Worm (Caenorhabditis elegans) whole organism, young adult: Measurements from ENCODE around the gene nlp-31.

ENCODE experiments used
- F33H1.4 ChIP-seq: fragments of 200-800 bp; sonication (Bioruptor generic); IDR thresholded peaks from 2 replicates; pipeline ENCODE4 v1.3.6; 2022; ENCODE audit warnings: missing genetic modification reagents, missing genetic modification characterization, missing compliant biosample characterization
- F49E8.2 ChIP-seq: sonication (generic microtip); optimal IDR thresholded peaks from 3 replicates; lab custom pipeline; 2017; ENCODE audit warnings: missing genetic modification characterization, mild to moderate bottlenecking, missing compliant biosample characterization, antibody characterized with exemption, moderate library complexity; ENCODE audit not compliant: insufficient read depth
- Y56A3A.18 ChIP-seq: fragments of 200-800 bp; sonication (Bioruptor generic); IDR thresholded peaks from 2 replicates; pipeline ENCODE4 v1.3.6; 2022; ENCODE audit warnings: missing genetic modification reagents, missing genetic modification characterization, missing compliant biosample characterization
- ets-4 ChIP-seq: fragments of 200-800 bp; sonication (Bioruptor generic); optimal IDR thresholded peaks from 2 replicates; lab custom pipeline; 2018; ENCODE audit warnings: mild to moderate bottlenecking, missing genetic modification characterization, missing compliant biosample characterization
- him-1 ChIP-seq: sonication (generic microtip); optimal IDR thresholded peaks from 2 replicates; lab custom pipeline; 2016; ENCODE audit warnings: missing genotype, missing genetic modification reagents, missing genetic modification characterization, missing compliant biosample characterization
- hsf-1 ChIP-seq: fragments of 200-800 bp; sonication (Bioruptor generic); IDR thresholded peaks from 2 replicates; pipeline ENCODE4 v1.3.6; 2022; ENCODE audit warnings: missing genetic modification reagents, missing genetic modification characterization, missing compliant biosample characterization
- lin-26 ChIP-seq: fragments of 200-800 bp; sonication (Bioruptor generic); IDR thresholded peaks from 2 replicates; pipeline ENCODE4 v1.3.6; 2022; ENCODE audit warnings: missing genetic modification reagents, missing genetic modification characterization, missing compliant biosample characterization
- lir-1 ChIP-seq: fragments of 200-800 bp; sonication (Bioruptor generic); conservative IDR thresholded peaks from 2 replicates; pipeline ENCODE4 v1.3.6; 2022; ENCODE audit warnings: missing genetic modification reagents, missing genetic modification characterization, missing compliant biosample characterization
- nhr-120 ChIP-seq: fragments of 200-800 bp; sonication (Bioruptor generic); IDR thresholded peaks from 2 replicates; pipeline ENCODE4 v1.3.6; 2022; ENCODE audit warnings: missing genetic modification characterization, missing compliant biosample characterization
- pha-4 ChIP-seq: fragments of 150-350 bp; sonication (generic microtip); optimal IDR thresholded peaks from 2 replicates; lab custom pipeline; 2014; ENCODE audit warnings: missing biosample characterization, missing genetic modification reagents, missing genetic modification characterization
- snpc-4 ChIP-seq, 5 experiments: fragments of 150-350 bp in 1 of 5; sonication (generic microtip) in 4 of 5; optimal IDR thresholded peaks; 2 replicates each; lab custom pipeline; 2014 to 2018; ENCODE audit warnings: missing genetic modification characterization in 5 of 5, missing biosample characterization in 3 of 5, antibody characterized with exemption in 2 of 5, mild to moderate bottlenecking in 2 of 5, missing compliant biosample characterization in 2 of 5, missing genotype in 2 of 5, moderate library complexity in 2 of 5, missing genetic modification reagents in 1 of 5
- unc-130 ChIP-seq: sonication (generic microtip); optimal IDR thresholded peaks from 2 replicates; lab custom pipeline; 2016; ENCODE audit warnings: missing genetic modification reagents, missing genetic modification characterization, missing compliant biosample characterization
- unc-62 ChIP-seq: fragments of 150-350 bp; optimal IDR thresholded peaks from 2 replicates; lab custom pipeline; 2014; ENCODE audit warnings: missing biosample characterization, missing genetic modification reagents, missing genetic modification characterization
- ztf-6 ChIP-seq: fragments of 200-800 bp; sonication (Bioruptor generic); IDR thresholded peaks from 2 replicates; pipeline ENCODE4 v1.3.6; 2022; ENCODE audit warnings: missing genetic modification reagents, missing genetic modification characterization, missing compliant biosample characterization

DNA sequence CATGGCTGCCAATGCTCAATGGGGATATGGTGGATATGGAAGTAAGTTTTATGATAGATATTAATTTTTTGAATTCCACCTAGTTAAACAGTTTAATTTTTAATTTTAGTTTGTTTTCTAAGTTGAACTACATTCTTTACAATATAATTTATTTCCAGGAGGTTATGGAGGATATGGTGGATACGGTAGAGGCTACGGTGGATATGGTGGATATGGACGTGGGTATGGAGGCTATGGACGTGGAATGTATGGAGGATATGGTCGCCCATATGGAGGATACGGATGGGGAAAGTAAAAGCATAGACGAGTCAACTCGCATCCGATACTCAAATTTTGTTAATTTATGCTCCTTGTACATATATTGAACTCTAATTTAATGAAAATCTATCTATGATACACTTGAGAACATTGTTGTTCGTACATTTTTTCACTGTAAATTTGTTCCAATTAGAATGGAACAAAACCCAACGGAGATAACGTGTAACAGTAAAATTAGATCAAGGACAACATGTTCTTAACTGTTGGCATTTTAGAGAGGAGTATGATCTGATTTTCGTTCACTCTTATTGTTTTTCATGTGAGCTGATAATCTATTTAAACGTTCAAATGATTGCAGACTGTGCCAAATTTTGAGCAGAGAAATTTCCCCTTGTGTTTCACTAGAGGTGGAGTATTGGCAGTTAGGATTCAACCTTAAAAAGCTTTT, 526 bp downstream of the nlp-31 start:
- TF ChIP-seq him-1: no peak
- no peak for TF ChIP-seq lin-26 (GFP tag; lab: Robert Waterston, UW)
- TF ChIP-seq lir-1 (GFP tag; lab: Robert Waterston, UW): no peak
- no peak for TF ChIP-seq pha-4 (tag; lab: Kevin White, UChicago)
- no peak for TF ChIP-seq ztf-6 (GFP tag; lab: Robert Waterston, UW)
- no peak for TF ChIP-seq F49E8.2
- TF ChIP-seq unc-130 (GFP tag; lab: Kevin White, UChicago): no peak
- no peak for TF ChIP-seq unc-62 (GFP tag; lab: Kevin White, UChicago)
- TF ChIP-seq Y56A3A.18 (GFP tag; lab: Robert Waterston, UW): no peak
- no peak for TF ChIP-seq hsf-1 (GFP tag; lab: Robert Waterston, UW)
- TF ChIP-seq ets-4 (GFP tag; lab: Kevin White, UChicago): no peak
- no peak for TF ChIP-seq nhr-120 (GFP tag; lab: Robert Waterston, UW)
- TF ChIP-seq snpc-4 (GFP tag; optimal IDR thresholded peaks at IDR 0.05; lab: Kevin White, UChicago): no peak
- TF ChIP-seq snpc-4 (tag; optimal IDR thresholded peaks at IDR 0.05; lab: Kevin White, UChicago): no peak
- no peak for TF ChIP-seq F33H1.4 (GFP tag; lab: Robert Waterston, UW)
